Worm (Caenorhabditis elegans): ENCODE results near the gene F29G6.1.

DNA sequence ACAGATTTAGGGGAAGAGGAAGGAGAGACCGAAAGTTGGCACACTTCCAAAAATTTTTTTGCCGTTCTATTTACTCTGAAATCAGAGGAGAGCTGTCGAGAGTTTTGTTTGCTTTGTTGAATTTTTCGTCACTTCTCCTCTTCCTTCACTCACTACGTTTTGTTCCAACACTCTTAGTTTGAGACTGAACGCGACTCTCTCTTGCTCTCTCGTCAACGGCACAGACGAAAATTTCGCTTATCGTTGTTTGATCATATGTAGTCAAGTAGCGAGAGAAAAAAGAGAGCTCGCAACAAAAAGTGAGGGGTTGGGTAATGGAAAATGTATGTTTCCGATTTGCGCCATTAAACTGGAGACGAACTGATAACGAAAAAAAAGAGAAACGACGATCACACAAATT lies 19.4 kb upstream of the F29G6.1 start:
- TF ChIP-seq flt-1 (GFP tag; IDR thresholded peaks at IDR 0.05) (no peak), ref-1 (GFP tag; conservative IDR thresholded peaks at IDR 0.05) (no peak), klf-2 (GFP tag; conservative IDR thresholded peaks at IDR 0.05) (no peak), cog-1 (tag; optimal IDR thresholded peaks at IDR 0.05) (no peak), ztf-23 (GFP tag; IDR thresholded peaks at IDR 0.05) (no peak), med-1 (GFP tag; optimal IDR thresholded peaks at IDR 0.05; ENCODE audit: insufficient read depth) (no peak)
